Fruit fly (Drosophila melanogaster) whole organism: ENCODE measurements around the gene CG33272.

Experiments
- Dll ChIP-seq: fragments of >200 bp; optimal IDR thresholded peaks from 2 replicates; lab custom pipeline; 2017
- pan ChIP-seq: fragments of >200 bp; optimal IDR thresholded peaks from 2 replicates; lab custom pipeline; 2017

DNA sequence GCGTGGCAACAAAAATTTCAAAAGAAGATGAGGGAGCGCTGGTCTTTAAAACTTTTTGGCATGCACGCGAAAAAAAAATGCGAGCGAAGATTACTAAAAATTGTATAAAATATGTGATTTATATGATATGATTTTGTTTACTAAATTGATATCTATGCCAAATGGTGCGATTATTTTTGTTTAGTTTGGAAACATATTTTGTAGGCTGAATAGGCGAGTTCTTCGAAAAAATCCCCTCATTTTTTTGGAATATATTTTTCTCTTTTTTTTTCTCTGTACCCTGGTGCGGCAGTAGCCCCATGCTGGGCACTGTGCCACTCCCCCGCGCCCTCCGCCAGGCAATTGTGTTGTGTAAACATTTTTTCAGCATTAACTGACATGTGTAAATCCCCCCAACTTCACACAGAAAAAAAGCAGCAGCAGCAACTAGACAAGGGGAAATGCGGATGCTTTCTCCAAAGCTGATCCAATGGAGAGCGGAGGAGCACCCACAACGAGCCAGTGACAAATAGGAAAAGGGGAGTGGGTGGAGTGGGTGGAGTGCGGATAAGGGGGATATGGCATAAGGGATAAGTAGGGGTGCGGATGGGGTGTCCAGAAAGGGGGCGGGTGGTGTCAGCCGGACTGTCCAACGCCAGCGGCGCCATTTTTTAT lies 24.3 kb downstream of the CG33272 start:
- no peak for TF ChIP-seq pan (lab: Kevin White, UChicago)
- TF ChIP-seq Dll (lab: Kevin White, UChicago) = no peak
